Worm (Caenorhabditis elegans): ENCODE results near the gene lgc-17.

DNA sequence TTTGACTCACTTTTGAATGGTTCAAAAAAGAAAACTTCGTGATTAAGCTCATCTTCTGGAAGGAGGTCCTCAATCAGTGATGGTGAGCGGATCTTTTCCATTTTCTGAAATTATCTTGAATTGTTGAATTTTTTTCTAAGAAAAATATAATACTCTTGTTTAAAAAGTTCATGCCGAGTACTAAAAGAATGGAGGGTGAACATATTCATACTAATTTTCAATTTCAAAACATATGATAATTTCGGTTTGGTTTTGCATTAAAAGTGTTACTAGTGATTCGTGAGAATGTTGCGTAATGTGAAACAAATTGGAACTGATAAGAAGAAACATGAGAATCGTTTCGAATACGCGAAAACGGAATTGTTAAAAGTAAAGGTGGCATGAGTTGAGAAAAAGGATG is 19.7 kb downstream of the lgc-17 start, which contains the start of gene lyst-1:
- no peak for TF ChIP-seq flt-1 (GFP tag; IDR thresholded peaks at IDR 0.05)
- no peak for TF ChIP-seq ztf-29 (GFP tag; IDR thresholded peaks at IDR 0.05)
- TF ChIP-seq med-1 (GFP tag; optimal IDR thresholded peaks at IDR 0.05; ENCODE audit: insufficient read depth) = no peak

All from whole organism, midembryonic.